Fruit fly (Drosophila melanogaster) whole organism, pupa: ENCODE results near the gene clumsy.

Experiments
- CG10348 ChIP-seq: fragments of 200-800 bp; sonication (Bioruptor generic); IDR thresholded peaks from 2 replicates; pipeline ENCODE4 v1.3.6; 2022; ENCODE audit warnings: missing biosample characterization, missing genetic modification characterization
- CG12605 ChIP-seq: fragments of 200-800 bp; sonication (Bioruptor generic); IDR thresholded peaks from 2 replicates; pipeline ENCODE4 v1.3.6; 2022; ENCODE audit warnings: missing biosample characterization, missing genetic modification characterization
- CG13204 ChIP-seq: fragments of 200-800 bp; sonication (Bioruptor generic); optimal IDR thresholded peaks from 2 replicates; lab custom pipeline; 2018; ENCODE audit warnings: missing biosample characterization, mild to moderate bottlenecking, missing genetic modification characterization, moderate library complexity
- CG14655 ChIP-seq: fragments of 200-800 bp; sonication (Bioruptor generic); optimal IDR thresholded peaks from 3 replicates; lab custom pipeline; 2017; ENCODE audit warnings: mild to moderate bottlenecking, missing biosample characterization, missing genetic modification reagents, missing genetic modification characterization
- CG15710 ChIP-seq: fragments of 200-800 bp; sonication (Bioruptor generic); optimal IDR thresholded peaks from 2 replicates; lab custom pipeline; 2018; ENCODE audit warnings: missing biosample characterization, mild to moderate bottlenecking, missing genetic modification characterization, moderate library complexity
- CG17806 ChIP-seq: fragments of 200-800 bp; sonication (Bioruptor generic); optimal IDR thresholded peaks from 2 replicates; lab custom pipeline; 2018; ENCODE audit warnings: missing biosample characterization, mild to moderate bottlenecking, missing genetic modification characterization, moderate library complexity
- CG32121 ChIP-seq: fragments of 200-800 bp; sonication (Bioruptor generic); IDR thresholded peaks from 2 replicates; pipeline ENCODE4 v1.3.6; 2022; ENCODE audit warnings: missing biosample characterization, missing genetic modification characterization
- CG34367 ChIP-seq: fragments of 200-800 bp; sonication (Bioruptor generic); optimal IDR thresholded peaks from 2 replicates; lab custom pipeline; 2018; ENCODE audit warnings: missing biosample characterization, mild to moderate bottlenecking, missing genetic modification characterization
- CG4496 ChIP-seq: fragments of 200-800 bp; sonication (Bioruptor generic); IDR thresholded peaks from 3 replicates; pipeline ENCODE4 v1.3.6; 2022; ENCODE audit warnings: missing biosample characterization, missing genetic modification characterization
- CG8159 ChIP-seq: fragments of 200-800 bp; sonication (Bioruptor generic); optimal IDR thresholded peaks from 3 replicates; lab custom pipeline; 2018; ENCODE audit warnings: missing biosample characterization, mild to moderate bottlenecking, missing genetic modification characterization, moderate library complexity
- CG8301 ChIP-seq: fragments of 200-800 bp; sonication (Bioruptor generic); optimal IDR thresholded peaks from 2 replicates; lab custom pipeline; 2018; ENCODE audit warnings: missing biosample characterization, mild to moderate bottlenecking, missing genetic modification characterization
- CG9948 ChIP-seq: fragments of 200-800 bp; sonication (Bioruptor generic); optimal IDR thresholded peaks from 2 replicates; lab custom pipeline; 2018; ENCODE audit warnings: missing biosample characterization, mild to moderate bottlenecking, missing genetic modification characterization, moderate library complexity
- D1 ChIP-seq: fragments of 200-800 bp; sonication (Bioruptor generic); optimal IDR thresholded peaks from 2 replicates; lab custom pipeline; 2018; ENCODE audit warnings: missing biosample characterization, mild to moderate bottlenecking, missing genetic modification characterization, moderate library complexity
- EcR ChIP-seq: fragments of 200-800 bp; sonication (Bioruptor generic); optimal IDR thresholded peaks from 3 replicates; lab custom pipeline; 2019; ENCODE audit warnings: missing biosample characterization, missing genetic modification characterization, mild to moderate bottlenecking, moderate library complexity, missing genetic modification reagents
- Ets98B ChIP-seq: fragments of 200-800 bp; sonication (Bioruptor generic); IDR thresholded peaks from 2 replicates; pipeline ENCODE4 v1.3.6; 2022; ENCODE audit warnings: missing biosample characterization, missing genetic modification characterization
- Pif1A ChIP-seq: fragments of 200-800 bp; sonication (Bioruptor generic); optimal IDR thresholded peaks from 3 replicates; lab custom pipeline; 2016; ENCODE audit warnings: missing biosample characterization, missing genetic modification characterization
- Pif1B ChIP-seq: fragments of 200-800 bp; sonication (Bioruptor generic); optimal IDR thresholded peaks from 3 replicates; lab custom pipeline; 2016; ENCODE audit warnings: missing biosample characterization, missing genetic modification characterization
- Snoo ChIP-seq: fragments of 200-800 bp; sonication (Bioruptor generic); optimal IDR thresholded peaks from 3 replicates; lab custom pipeline; 2017; ENCODE audit warnings: missing biosample characterization, mild to moderate bottlenecking, missing genetic modification characterization, inconsistent platforms
- fd96Ca ChIP-seq: fragments of 200-800 bp; sonication (Bioruptor generic); IDR thresholded peaks from 3 replicates; pipeline ENCODE4 v1.3.6; 2022; ENCODE audit warnings: missing biosample characterization, missing genetic modification characterization
- gl ChIP-seq: fragments of 200-800 bp; sonication (Bioruptor generic); optimal IDR thresholded peaks from 2 replicates; lab custom pipeline; 2018; ENCODE audit warnings: missing biosample characterization, mild to moderate bottlenecking, missing genetic modification characterization
- rn ChIP-seq: fragments of 200-800 bp; sonication (Bioruptor generic); IDR thresholded peaks from 2 replicates; pipeline ENCODE4 v1.3.6; 2022; ENCODE audit warnings: missing biosample characterization, missing genetic modification characterization

Gene clumsy

dm6 chr2L:21233430-21233829 is 27.1 kb downstream of the clumsy start:
- TF ChIP-seq CG8301 (no peak), CG15710 (tag; lab: Kevin White, UChicago) (no peak), EcR (GFP tag; lab: Kevin White, UChicago) (no peak), D1 (tag; lab: Kevin White, UChicago) (no peak), Snoo (tag; lab: Kevin White, UChicago) (no peak), fd96Ca (GFP tag; lab: Robert Waterston, UW) (no peak), CG9948 (tag; lab: Kevin White, UChicago) (no peak), CG34367 (no peak), Pif1B (GFP tag; lab: Kevin White, UChicago) (no peak), rn (GFP tag; lab: Robert Waterston, UW) (no peak), CG13204 (no peak), CG8159 (tag; lab: Kevin White, UChicago) (no peak)

dm6 chr2L:21234388-21234984 is 28.2 kb downstream of the clumsy start:
- TF ChIP-seq CG32121 (peak; percentile 24; the same call in 1 of the 2 replicates), EcR (GFP tag; lab: Kevin White, UChicago) (no peak)
- TF ChIP-seq, all 21 proteins: peak for 1

dm6 chr2L:21235463-21235862 is 29.2 kb downstream of the clumsy start:
- TF ChIP-seq CG4496 (GFP tag; lab: Robert Waterston, UW) (no peak), CG15710 (tag; lab: Kevin White, UChicago) (no peak)

dm6 chr2L:21236633-21237032 is 30.3 kb downstream of the clumsy start, which contains the start of gene CG31626:
Gene CG31626 (minus strand): TSS chr2L:21236733.
- TF ChIP-seq CG13204, result no peak
- no peak for TF ChIP-seq CG14655
- TF ChIP-seq CG8301, result no peak
- TF ChIP-seq Ets98B (GFP tag; lab: Robert Waterston, UW), result no peak
- no peak for TF ChIP-seq CG9948 (tag; lab: Kevin White, UChicago)

DNA sequence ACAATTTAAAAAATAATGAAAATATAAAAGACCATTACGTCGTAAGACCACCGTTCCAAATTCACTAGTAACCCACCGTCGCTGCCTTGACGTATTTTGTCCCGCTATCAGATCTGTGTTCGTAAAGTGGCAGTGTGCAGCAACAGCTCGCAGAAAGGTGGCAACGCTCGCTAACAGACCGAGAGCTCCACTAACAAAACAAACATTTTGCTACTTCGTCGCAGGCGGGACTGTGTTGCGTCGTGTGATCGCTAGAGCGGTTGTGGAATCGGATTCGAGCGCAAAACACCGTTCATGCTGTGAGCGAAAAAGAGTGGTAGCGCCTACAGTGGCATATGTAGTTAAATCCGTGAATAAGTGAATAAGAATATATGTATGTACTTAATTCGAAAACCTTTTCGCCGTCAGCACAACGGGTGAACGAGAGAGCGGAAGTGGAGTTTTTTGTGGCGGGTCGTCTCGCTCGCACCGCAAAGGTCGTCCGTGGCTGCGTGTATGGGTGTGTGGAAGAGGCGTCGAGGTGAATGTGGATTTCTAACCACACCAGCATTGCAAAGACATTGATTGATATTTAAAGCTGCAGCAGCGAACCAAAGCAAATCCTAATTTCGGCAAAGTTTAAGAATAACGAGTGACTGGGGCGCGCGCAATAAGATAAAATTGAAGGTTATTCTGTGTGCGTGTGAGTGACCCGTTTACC is 30.9 kb downstream of the clumsy start, which contains the start of gene Hr39:
TSS of gene Hr39 (plus strand) at position 203 of the 700 bp plus-strand sequence.
- TF ChIP-seq Ets98B (GFP tag; lab: Robert Waterston, UW) (no peak), CG4496 (GFP tag; lab: Robert Waterston, UW) (no peak), Snoo (tag; lab: Kevin White, UChicago) (no peak)

DNA sequence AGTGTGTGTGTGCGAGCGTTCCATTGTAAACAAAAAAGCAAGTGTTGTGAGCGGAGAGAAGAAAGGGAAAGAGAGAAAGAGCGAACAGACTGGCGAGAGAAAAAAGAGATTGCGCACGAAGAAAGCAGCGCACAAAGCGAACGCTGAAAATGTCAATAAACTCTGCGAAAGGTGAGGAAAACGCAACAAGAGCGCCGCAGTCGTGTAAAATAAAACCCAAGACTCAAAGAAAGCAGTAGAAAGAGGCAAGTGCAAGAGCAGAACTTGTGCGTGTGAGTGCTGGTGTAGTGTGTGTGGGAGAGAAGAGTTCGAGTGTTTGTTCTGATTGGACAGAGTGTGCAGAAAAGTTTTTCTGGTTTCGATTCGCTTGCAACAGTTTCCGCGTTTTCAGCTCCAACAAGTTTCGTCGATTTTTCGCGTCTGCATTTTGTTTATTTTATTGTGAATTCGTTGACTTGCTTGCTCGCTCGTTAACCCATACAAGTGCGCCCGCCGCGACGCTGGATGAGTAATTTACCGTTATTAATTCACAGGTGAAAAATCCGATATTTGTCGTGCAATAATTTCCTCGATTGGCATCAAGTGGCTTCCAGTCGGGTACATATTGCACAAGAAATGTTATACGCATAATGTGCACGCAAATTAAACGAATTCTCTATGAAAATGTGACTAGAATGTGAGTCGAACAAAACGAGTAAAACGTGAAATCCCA is 31.6 kb downstream of the clumsy start:
- TF ChIP-seq CG10348 (GFP tag; lab: Robert Waterston, UW) (no peak), rn (GFP tag; lab: Robert Waterston, UW) (no peak), Pif1B (GFP tag; lab: Kevin White, UChicago) (peak; percentile 31), CG8159 (tag; lab: Kevin White, UChicago) (no peak), CG15710 (tag; lab: Kevin White, UChicago) (no peak), CG14655 (no peak), D1 (tag; lab: Kevin White, UChicago) (no peak), Ets98B (GFP tag; lab: Robert Waterston, UW) (no peak), CG13204 (peak; percentile 38), gl (no peak), EcR (GFP tag; lab: Kevin White, UChicago) (peak; percentile 99), Pif1A (GFP tag; lab: Kevin White, UChicago) (peak; percentile 19), CG34367 (peak; percentile 29), CG17806 (tag; lab: Kevin White, UChicago) (no peak), Snoo (tag; lab: Kevin White, UChicago) (no peak), CG4496 (GFP tag; lab: Robert Waterston, UW) (no peak), CG32121 (no peak), CG8301 (no peak), CG12605 (no peak), fd96Ca (GFP tag; lab: Robert Waterston, UW) (no peak)

DNA sequence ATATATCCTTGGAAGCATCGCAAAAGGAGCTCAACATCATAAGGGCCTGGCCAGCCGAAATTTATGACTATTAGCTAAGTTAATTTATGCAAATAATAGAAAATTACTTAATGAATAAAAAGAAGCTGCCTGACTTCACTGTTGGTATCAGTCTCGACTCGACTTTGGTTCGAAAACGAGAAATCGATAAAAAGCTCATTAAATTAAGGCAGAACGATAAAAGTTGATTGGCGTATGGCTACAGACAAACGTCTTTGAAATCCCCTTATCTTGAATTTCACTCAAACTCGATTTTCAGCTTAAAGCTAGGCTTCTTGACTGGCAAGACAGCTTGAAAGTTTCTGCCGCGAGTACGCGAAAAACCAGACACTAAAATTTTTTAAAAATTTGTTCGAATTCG is 36.1 kb downstream of the clumsy start:
- TF ChIP-seq EcR (GFP tag; lab: Kevin White, UChicago) (no peak), CG12605 (no peak), CG34367 (no peak), gl (no peak), CG15710 (tag; lab: Kevin White, UChicago) (no peak), D1 (tag; lab: Kevin White, UChicago) (no peak), CG10348 (GFP tag; lab: Robert Waterston, UW) (no peak), CG9948 (tag; lab: Kevin White, UChicago) (no peak), CG17806 (tag; lab: Kevin White, UChicago) (no peak), CG14655 (no peak), Pif1A (GFP tag; lab: Kevin White, UChicago) (no peak), CG4496 (GFP tag; lab: Robert Waterston, UW) (no peak), Ets98B (GFP tag; lab: Robert Waterston, UW) (no peak), rn (GFP tag; lab: Robert Waterston, UW) (no peak), CG8159 (tag; lab: Kevin White, UChicago) (no peak), Snoo (tag; lab: Kevin White, UChicago) (no peak)
- TF ChIP-seq, all 21 proteins: peak for 0
